Worm (Caenorhabditis elegans): ENCODE results near the gene col-149.

ce11 chrV:10285853-10286252 lies 6.8 kb downstream of the col-149 start:
- TF ChIP-seq ama-1 (optimal IDR thresholded peaks at IDR 0.05) (no peak), tra-4 (tag; optimal IDR thresholded peaks at IDR 0.05) (no peak), ceh-36 (tag; optimal IDR thresholded peaks at IDR 0.05) (no peak), B0310.2 (tag; optimal IDR thresholded peaks at IDR 0.05) (no peak), F13C5.2 (tag; optimal IDR thresholded peaks at IDR 0.05) (no peak)
